Worm (Caenorhabditis elegans) whole organism, mixed stage, embryonic: ENCODE data around the gene efl-2.
A peak's percentile ranks its signal among the peaks of the same experiment; 100 is the strongest.

Experiments used
- M03D4.4 ChIP-seq: sonication (generic microtip); optimal IDR thresholded peaks from 2 replicates; lab custom pipeline; 2017; ENCODE audit warnings: mild to moderate bottlenecking, missing genetic modification characterization, missing compliant biosample characterization
- bed-3 ChIP-seq: fragments of 200-800 bp; sonication (Bioruptor generic); optimal IDR thresholded peaks from 3 replicates; lab custom pipeline; 2018; ENCODE audit warnings: mild to moderate bottlenecking, missing genetic modification characterization, moderate library complexity, missing compliant biosample characterization
- blmp-1 ChIP-seq: fragments of 150-350 bp; optimal IDR thresholded peaks from 2 replicates; lab custom pipeline; 2014; ENCODE audit warnings: missing biosample characterization, missing genetic modification characterization
- ceh-43 ChIP-seq: fragments of 200-800 bp; sonication (Bioruptor generic); optimal IDR thresholded peaks from 2 replicates; lab custom pipeline; 2018; ENCODE audit warnings: mild to moderate bottlenecking, missing genetic modification characterization, moderate library complexity, missing compliant biosample characterization
- ceh-83 ChIP-seq: fragments of 200-800 bp; sonication (Bioruptor generic); optimal IDR thresholded peaks from 2 replicates; lab custom pipeline; 2018; ENCODE audit warnings: mild to moderate bottlenecking, missing genetic modification characterization, missing compliant biosample characterization
- ces-1 ChIP-seq: fragments of 150-350 bp; optimal IDR thresholded peaks from 2 replicates; lab custom pipeline; 2014; ENCODE audit warnings: missing biosample characterization, missing genetic modification reagents, missing genetic modification characterization
- drap-1 ChIP-seq: fragments of 200-800 bp; sonication (Bioruptor generic); optimal IDR thresholded peaks from 3 replicates; lab custom pipeline; 2018; ENCODE audit warnings: mild to moderate bottlenecking, missing genetic modification characterization, missing compliant biosample characterization
- elt-1 ChIP-seq: sonication (generic microtip); optimal IDR thresholded peaks from 2 replicates; lab custom pipeline; 2017; ENCODE audit warnings: missing genetic modification characterization, mild to moderate bottlenecking, missing compliant biosample characterization, antibody characterized with exemption, moderate library complexity, borderline replicate concordance; ENCODE audit not compliant: insufficient read depth
- flh-1 ChIP-seq: fragments of 200-800 bp; sonication (Bioruptor generic); optimal IDR thresholded peaks from 2 replicates; lab custom pipeline; 2018; ENCODE audit warnings: mild to moderate bottlenecking, missing genetic modification characterization, moderate library complexity, missing compliant biosample characterization
- ham-2 ChIP-seq: fragments of 200-800 bp; sonication (Bioruptor generic); optimal IDR thresholded peaks from 2 replicates; lab custom pipeline; 2018; ENCODE audit warnings: mild to moderate bottlenecking, missing genetic modification characterization, missing compliant biosample characterization
- lin-13 ChIP-seq: fragments of 150-350 bp; optimal IDR thresholded peaks from 2 replicates; lab custom pipeline; 2014; ENCODE audit warnings: missing biosample characterization, missing genetic modification characterization
- lin-32 ChIP-seq: fragments of 200-800 bp; sonication (Bioruptor generic); optimal IDR thresholded peaks from 2 replicates; lab custom pipeline; 2018; ENCODE audit warnings: mild to moderate bottlenecking, missing genetic modification characterization, missing compliant biosample characterization
- lsy-2 ChIP-seq: fragments of 150-350 bp; optimal IDR thresholded peaks from 2 replicates; lab custom pipeline; 2014; ENCODE audit warnings: missing biosample characterization, missing genetic modification characterization
- mls-2 ChIP-seq: sonication (generic microtip); optimal IDR thresholded peaks from 2 replicates; lab custom pipeline; 2016; ENCODE audit warnings: mild to moderate bottlenecking, missing genetic modification characterization, moderate library complexity, missing compliant biosample characterization
- nhr-12 ChIP-seq: fragments of 150-350 bp; optimal IDR thresholded peaks from 2 replicates; lab custom pipeline; 2014; ENCODE audit warnings: missing biosample characterization, missing genetic modification characterization
- nhr-2 ChIP-seq: fragments of 150-350 bp; optimal IDR thresholded peaks from 2 replicates; lab custom pipeline; 2014; ENCODE audit warnings: missing biosample characterization, missing genetic modification characterization
- nhr-237 ChIP-seq: fragments of 150-350 bp; optimal IDR thresholded peaks from 2 replicates; lab custom pipeline; 2014; ENCODE audit warnings: missing biosample characterization, missing genetic modification characterization
- nhr-28 ChIP-seq: fragments of 150-350 bp; optimal IDR thresholded peaks from 2 replicates; lab custom pipeline; 2014; ENCODE audit warnings: missing biosample characterization, missing genetic modification characterization
- nhr-76 ChIP-seq: sonication (generic microtip); optimal IDR thresholded peaks from 2 replicates; lab custom pipeline; 2017; ENCODE audit warnings: missing biosample characterization, missing genetic modification characterization
- pha-4 ChIP-seq: fragments of 150-350 bp; optimal IDR thresholded peaks from 2 replicates; lab custom pipeline; 2018; ENCODE audit warnings: missing biosample characterization, missing genetic modification reagents, missing genetic modification characterization
- sem-2 ChIP-seq: fragments of 200-800 bp; sonication (Bioruptor generic); optimal IDR thresholded peaks from 2 replicates; lab custom pipeline; 2018; ENCODE audit warnings: mild to moderate bottlenecking, missing genetic modification characterization, missing compliant biosample characterization
- snpc-4 ChIP-seq: fragments of 150-350 bp; optimal IDR thresholded peaks from 2 replicates; lab custom pipeline; 2014; ENCODE audit warnings: missing biosample characterization, missing genetic modification characterization
- sptf-1 ChIP-seq: sonication (generic microtip); optimal IDR thresholded peaks from 2 replicates; lab custom pipeline; 2017; ENCODE audit warnings: mild to moderate bottlenecking, missing genetic modification characterization, moderate library complexity, missing compliant biosample characterization
- tbx-8 ChIP-seq: fragments of 200-800 bp; sonication (Bioruptor generic); optimal IDR thresholded peaks from 2 replicates; lab custom pipeline; 2018; ENCODE audit warnings: mild to moderate bottlenecking, missing genetic modification characterization, moderate library complexity, missing compliant biosample characterization
- unc-39 ChIP-seq: fragments of 150-350 bp; optimal IDR thresholded peaks from 2 replicates; lab custom pipeline; 2014; ENCODE audit warnings: missing biosample characterization, missing genetic modification characterization
- unc-62 ChIP-seq: fragments of 150-350 bp; optimal IDR thresholded peaks from 2 replicates; lab custom pipeline; 2014; ENCODE audit warnings: missing biosample characterization, missing genetic modification reagents, missing genetic modification characterization
- zip-8 ChIP-seq: fragments of 150-350 bp; optimal IDR thresholded peaks from 2 replicates; lab custom pipeline; 2014; ENCODE audit warnings: missing biosample characterization, missing genetic modification characterization
- ztf-11 ChIP-seq: fragments of 150-350 bp; optimal IDR thresholded peaks from 2 replicates; lab custom pipeline; 2014; ENCODE audit warnings: missing biosample characterization, missing genetic modification characterization

The efl-2 gene

ce11 chrII:13414554-13415057 lies 8.7 kb downstream of the efl-2 start, which contains the start of gene Y48E1C.1:
Y48E1C.1 (plus strand) TSS chrII:13415007.
- TF ChIP-seq blmp-1 (no peak), lsy-2 (no peak), nhr-2 (no peak)
- TF ChIP-seq, all 35 proteins: peak for 0

ce11 chrII:13416552-13416951 lies 10.6 kb downstream of the efl-2 start:
- TF ChIP-seq sem-2 (GFP tag; lab: Kevin White, UChicago): no peak
- no peak for TF ChIP-seq pha-4
- no peak for TF ChIP-seq lsy-2
- no peak for TF ChIP-seq nhr-12 (tag; lab: Kevin White, UChicago)
- no peak for TF ChIP-seq ham-2 (GFP tag; lab: Kevin White, UChicago)
- TF ChIP-seq unc-39 (tag; lab: Kevin White, UChicago): no peak
- no peak for TF ChIP-seq M03D4.4 (tag; lab: Kevin White, UChicago)
- TF ChIP-seq nhr-237 (tag; lab: Kevin White, UChicago): no peak
- TF ChIP-seq ceh-43 (GFP tag; lab: Kevin White, UChicago): no peak
- no peak for TF ChIP-seq flh-1 (GFP tag; lab: Kevin White, UChicago)
- TF ChIP-seq lin-32: no peak
- TF ChIP-seq, all 35 proteins: peak for 0

ce11 chrII:13417452-13418031 lies 11.6 kb downstream of the efl-2 start:
- TF ChIP-seq flh-1 (GFP tag; lab: Kevin White, UChicago): no peak
- TF ChIP-seq ceh-83 (GFP tag; lab: Kevin White, UChicago): no peak
- no peak for TF ChIP-seq elt-1 (tag; lab: Kevin White, UChicago)
- TF ChIP-seq unc-39 (tag; lab: Kevin White, UChicago): no peak
- TF ChIP-seq ceh-43 (GFP tag; lab: Kevin White, UChicago): peak; percentile 86

ce11 chrII:13424242-13424641 lies 18.3 kb downstream of the efl-2 start, which contains the start of gene Y48E1C.2:
Y48E1C.2 (plus strand) TSS chrII:13424542.
- TF ChIP-seq drap-1 (GFP tag; lab: Kevin White, UChicago) (no peak), unc-39 (tag; lab: Kevin White, UChicago) (no peak), flh-1 (GFP tag; lab: Kevin White, UChicago) (no peak), sptf-1 (tag; lab: Kevin White, UChicago) (no peak), lin-13 (tag; lab: Kevin White, UChicago) (no peak), ces-1 (GFP tag; lab: Kevin White, UChicago) (no peak), tbx-8 (GFP tag; lab: Kevin White, UChicago) (no peak), nhr-12 (tag; lab: Kevin White, UChicago) (no peak), pha-4 (no peak), bed-3 (GFP tag; lab: Kevin White, UChicago) (no peak), nhr-28 (tag; lab: Kevin White, UChicago) (no peak), mls-2 (tag; lab: Kevin White, UChicago) (no peak), snpc-4 (tag; lab: Kevin White, UChicago) (no peak), ceh-43 (GFP tag; lab: Kevin White, UChicago) (no peak), ztf-11 (no peak), lin-32 (no peak), unc-62 (GFP tag; lab: Kevin White, UChicago) (no peak), M03D4.4 (tag; lab: Kevin White, UChicago) (no peak), nhr-76 (tag; lab: Kevin White, UChicago) (no peak)
- TF ChIP-seq, all 35 proteins: peak for 0

ce11 chrII:13436725-13437124 lies 30.8 kb downstream of the efl-2 start, which contains the start of gene Y48E1C.4:
Y48E1C.4 (minus strand) TSS chrII:13436825.
- TF ChIP-seq blmp-1: no peak

- no peak for TF ChIP-seq snpc-4 (tag; lab: Kevin White, UChicago)
- no peak for TF ChIP-seq M03D4.4 (tag; lab: Kevin White, UChicago)
- no peak for TF ChIP-seq zip-8 (tag; lab: Kevin White, UChicago)
Measured at ce11 chrII:13444307-13444706, 38.4 kb downstream of the efl-2 start.
